Worm (Caenorhabditis elegans): ENCODE measurements around the gene K08B12.1.

K08B12.1 gene

DNA sequence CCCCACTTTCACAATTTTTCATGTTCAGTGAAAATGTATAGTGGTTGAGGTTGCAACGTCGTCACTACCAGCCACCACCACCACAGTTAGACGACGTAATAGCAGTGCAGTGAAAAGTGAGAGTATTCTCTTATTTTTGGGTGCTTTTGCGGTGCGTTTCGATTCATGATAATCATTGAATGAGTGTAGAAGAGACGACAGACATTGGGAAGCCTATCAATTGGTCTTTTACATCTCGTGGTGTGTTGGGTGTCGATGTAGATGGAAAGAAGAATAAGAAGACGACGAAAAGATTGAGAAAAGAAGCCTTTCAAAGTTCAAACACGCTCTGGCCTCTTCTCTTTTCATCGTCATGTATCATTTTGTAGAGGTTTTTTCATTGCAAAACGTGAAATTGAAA is 19.3 kb upstream of the K08B12.1 start:
- no peak for TF ChIP-seq drap-1 (GFP tag; optimal IDR thresholded peaks at IDR 0.05)
- TF ChIP-seq blmp-1 (tag; optimal IDR thresholded peaks at IDR 0.05): no peak
- no peak for TF ChIP-seq lsy-2 (tag; optimal IDR thresholded peaks at IDR 0.05)
- no peak for TF ChIP-seq sem-2 (GFP tag; optimal IDR thresholded peaks at IDR 0.05)
- TF ChIP-seq hlh-1 (tag; optimal IDR thresholded peaks at IDR 0.05): no peak
- no peak for TF ChIP-seq mab-5 (tag; optimal IDR thresholded peaks at IDR 0.05)
- TF ChIP-seq unc-39 (tag; optimal IDR thresholded peaks at IDR 0.05): no peak
- TF ChIP-seq nhr-2 (tag; optimal IDR thresholded peaks at IDR 0.05): no peak
- no peak for TF ChIP-seq ceh-83 (GFP tag; optimal IDR thresholded peaks at IDR 0.05)

ce11 chrV:6240735-6241134 is 18.4 kb upstream of the K08B12.1 start:
- no peak for TF ChIP-seq elt-1 (tag; optimal IDR thresholded peaks at IDR 0.05; ENCODE audit: borderline replicate concordance, insufficient read depth)
- no peak for TF ChIP-seq mep-1 (tag; optimal IDR thresholded peaks at IDR 0.05)
- no peak for TF ChIP-seq elt-3 (tag; optimal IDR thresholded peaks at IDR 0.05)
- TF ChIP-seq flh-1 (GFP tag; optimal IDR thresholded peaks at IDR 0.05): no peak
- no peak for TF ChIP-seq nhr-76 (tag; optimal IDR thresholded peaks at IDR 0.05)
- no peak for TF ChIP-seq ham-2 (GFP tag; optimal IDR thresholded peaks at IDR 0.05)
- TF ChIP-seq lsy-2 (tag; optimal IDR thresholded peaks at IDR 0.05): no peak
- no peak for TF ChIP-seq snpc-4 (tag; optimal IDR thresholded peaks at IDR 0.05)
- no peak for TF ChIP-seq unc-39 (tag; optimal IDR thresholded peaks at IDR 0.05)
- no peak for TF ChIP-seq sem-2 (GFP tag; optimal IDR thresholded peaks at IDR 0.05)
- no peak for TF ChIP-seq unc-62 (GFP tag; optimal IDR thresholded peaks at IDR 0.05)
- TF ChIP-seq mls-2 (tag; optimal IDR thresholded peaks at IDR 0.05): no peak
- no peak for TF ChIP-seq pha-4 (tag; optimal IDR thresholded peaks at IDR 0.05)
- no peak for TF ChIP-seq drap-1 (GFP tag; optimal IDR thresholded peaks at IDR 0.05)
- TF ChIP-seq unc-120 (tag; optimal IDR thresholded peaks at IDR 0.05; ENCODE audit: poor library complexity, severe bottlenecking): no peak
- no peak for TF ChIP-seq nhr-12 (tag; optimal IDR thresholded peaks at IDR 0.05)

ce11 chrV:6243260-6243659 is 15.9 kb upstream of the K08B12.1 start:
- TF ChIP-seq elt-1 (tag; optimal IDR thresholded peaks at IDR 0.05; ENCODE audit: borderline replicate concordance, insufficient read depth) (no peak), nhr-12 (tag; optimal IDR thresholded peaks at IDR 0.05) (no peak), hlh-1 (tag; optimal IDR thresholded peaks at IDR 0.05) (no peak), pha-4 (tag; optimal IDR thresholded peaks at IDR 0.05) (no peak), lin-13 (tag; optimal IDR thresholded peaks at IDR 0.05) (no peak), sem-2 (GFP tag; optimal IDR thresholded peaks at IDR 0.05) (no peak), nhr-237 (tag; optimal IDR thresholded peaks at IDR 0.05) (no peak), unc-62 (GFP tag; optimal IDR thresholded peaks at IDR 0.05) (no peak), blmp-1 (tag; optimal IDR thresholded peaks at IDR 0.05) (no peak), lsy-2 (tag; optimal IDR thresholded peaks at IDR 0.05) (no peak), cnd-1 (tag; optimal IDR thresholded peaks at IDR 0.05) (no peak), snpc-4 (tag; optimal IDR thresholded peaks at IDR 0.05) (no peak), ztf-11 (tag; optimal IDR thresholded peaks at IDR 0.05) (no peak), bed-3 (GFP tag; optimal IDR thresholded peaks at IDR 0.05) (no peak), ceh-39 (tag; optimal IDR thresholded peaks at IDR 0.05) (no peak)

ce11 chrV:6244631-6245030 is 14.5 kb upstream of the K08B12.1 start:
- TF ChIP-seq ces-1 (GFP tag; optimal IDR thresholded peaks at IDR 0.05) (peak; percentile 26), mls-2 (tag; optimal IDR thresholded peaks at IDR 0.05) (no peak)

DNA sequence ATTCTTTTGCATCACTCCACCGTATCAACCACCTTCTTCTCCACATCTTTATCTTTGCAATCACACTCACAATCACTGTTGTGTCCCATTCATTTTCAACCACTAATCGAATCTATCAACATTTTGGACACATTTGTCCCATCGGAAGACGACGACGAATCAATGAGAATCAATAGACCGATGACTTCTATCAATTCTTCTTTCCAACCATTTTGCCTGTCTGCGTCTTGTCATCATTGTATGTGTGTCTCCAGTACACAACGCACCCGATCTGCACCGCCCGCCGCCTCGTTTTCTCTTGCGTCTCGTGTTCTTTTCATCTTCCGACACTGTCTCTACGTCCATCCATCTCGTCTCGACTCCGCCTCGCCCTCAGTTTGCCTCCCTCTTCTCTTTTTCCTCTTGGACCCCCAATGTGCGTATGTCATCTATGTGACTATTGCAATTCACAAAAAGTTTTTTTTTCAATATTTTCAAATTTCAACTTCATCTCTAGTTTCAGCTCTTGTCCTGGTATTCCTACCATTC is 12.6 kb upstream of the K08B12.1 start, which contains the start of gene dmd-7:
TSS of gene dmd-7 (plus strand) at position 478 of the 528 bp plus-strand sequence.
- TF ChIP-seq nhr-2 (tag; optimal IDR thresholded peaks at IDR 0.05) (peak; percentile 24), cnd-1 (tag; optimal IDR thresholded peaks at IDR 0.05) (no peak), sem-2 (GFP tag; optimal IDR thresholded peaks at IDR 0.05) (no peak), M03D4.4 (tag; optimal IDR thresholded peaks at IDR 0.05) (no peak), sptf-1 (tag; optimal IDR thresholded peaks at IDR 0.05) (no peak), bed-3 (GFP tag; optimal IDR thresholded peaks at IDR 0.05) (no peak), nhr-76 (tag; optimal IDR thresholded peaks at IDR 0.05) (no peak), mep-1 (tag; optimal IDR thresholded peaks at IDR 0.05) (peak; percentile 23), unc-39 (tag; optimal IDR thresholded peaks at IDR 0.05) (no peak), drap-1 (GFP tag; optimal IDR thresholded peaks at IDR 0.05) (no peak), elt-1 (tag; optimal IDR thresholded peaks at IDR 0.05; ENCODE audit: borderline replicate concordance, insufficient read depth) (peak; percentile 49), lin-32 (GFP tag; optimal IDR thresholded peaks at IDR 0.05) (no peak), zip-8 (tag; optimal IDR thresholded peaks at IDR 0.05) (no peak), ceh-43 (GFP tag; optimal IDR thresholded peaks at IDR 0.05) (no peak), ceh-83 (GFP tag; optimal IDR thresholded peaks at IDR 0.05) (no peak), unc-120 (tag; optimal IDR thresholded peaks at IDR 0.05; ENCODE audit: poor library complexity, severe bottlenecking) (peak; percentile 24), pha-4 (tag; optimal IDR thresholded peaks at IDR 0.05) (peak; percentile 29), flh-1 (GFP tag; optimal IDR thresholded peaks at IDR 0.05) (no peak), lsy-2 (tag; optimal IDR thresholded peaks at IDR 0.05) (peak; percentile 39), mab-5 (tag; optimal IDR thresholded peaks at IDR 0.05) (no peak), mls-2 (tag; optimal IDR thresholded peaks at IDR 0.05) (no peak), ztf-11 (tag; optimal IDR thresholded peaks at IDR 0.05) (no peak), lin-13 (tag; optimal IDR thresholded peaks at IDR 0.05) (no peak), nhr-237 (tag; optimal IDR thresholded peaks at IDR 0.05) (peak; percentile 81), elt-3 (tag; optimal IDR thresholded peaks at IDR 0.05) (peak; percentile 80), ham-2 (GFP tag; optimal IDR thresholded peaks at IDR 0.05) (no peak), blmp-1 (tag; optimal IDR thresholded peaks at IDR 0.05) (no peak), hlh-1 (tag; optimal IDR thresholded peaks at IDR 0.05) (peak; percentile 54), tbx-8 (GFP tag; optimal IDR thresholded peaks at IDR 0.05) (no peak), ceh-39 (tag; optimal IDR thresholded peaks at IDR 0.05) (no peak), unc-62 (GFP tag; optimal IDR thresholded peaks at IDR 0.05) (peak; percentile 92), nhr-28 (tag; optimal IDR thresholded peaks at IDR 0.05) (no peak), ces-1 (GFP tag; optimal IDR thresholded peaks at IDR 0.05) (peak; percentile 61), snpc-4 (tag; optimal IDR thresholded peaks at IDR 0.05) (no peak), nhr-12 (tag; optimal IDR thresholded peaks at IDR 0.05) (no peak)
